Worm (Caenorhabditis elegans) whole organism, dauer: ENCODE data around the gene Y54F10AR.2.
"Not testable (repeated sequence)": the region's sequence is repeated elsewhere in the genome, so short reads cannot be mapped to it uniquely, and the experiment has no call there.

Experiments used
- unc-62 ChIP-seq: sonication (generic microtip); optimal IDR thresholded peaks from 2 replicates; lab custom pipeline; 2017; ENCODE audit warnings: missing biosample characterization, missing genetic modification reagents, missing genetic modification characterization

The Y54F10AR.2 gene

DNA sequence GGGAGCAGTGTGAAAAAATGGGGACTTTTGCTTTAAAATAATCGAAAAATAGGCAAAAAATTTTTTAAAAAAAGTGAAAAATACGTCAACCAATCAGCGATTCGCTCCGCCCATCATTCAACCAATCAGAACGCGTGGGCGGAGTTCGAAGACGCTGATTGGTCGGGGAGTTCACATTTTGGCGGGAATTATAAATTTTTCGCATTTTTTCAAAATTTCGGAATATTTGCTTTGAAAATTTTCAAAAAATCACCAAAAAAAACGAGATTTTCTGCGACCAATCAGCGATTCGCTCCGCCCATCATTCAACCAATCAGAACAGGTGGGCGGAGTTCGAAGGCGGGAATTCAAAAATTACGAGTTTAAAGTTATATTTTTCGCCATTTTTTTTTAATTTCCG, 1.1 kb upstream of the Y54F10AR.2 start:
- no peak for TF ChIP-seq unc-62 (GFP tag; lab: Kevin White, UChicago)

DNA sequence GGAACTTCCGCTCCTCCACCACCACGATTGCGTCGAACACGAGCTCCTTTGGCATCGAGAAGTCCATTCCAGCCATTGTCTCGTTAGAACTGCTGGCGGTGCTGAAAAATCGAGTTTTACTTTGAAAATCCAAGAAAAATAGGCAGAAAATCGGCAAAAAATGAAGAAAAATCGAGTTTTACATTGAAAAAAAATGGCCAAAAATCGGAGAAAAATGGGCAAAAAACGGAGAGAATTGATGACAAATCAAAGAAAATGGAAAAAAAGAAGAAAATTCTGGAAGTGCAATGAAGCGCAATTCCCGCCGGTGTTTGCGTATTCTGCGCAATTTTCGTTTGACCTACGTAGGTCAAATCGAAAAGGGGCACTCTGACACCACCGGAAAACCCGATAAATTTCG, 7.5 kb downstream of the Y54F10AR.2 start, which contains the start of gene Y54F10AM.11:
Y54F10AM.11 (minus strand) TSS at position 101 of the 400 bp plus-strand sequence.
- TF ChIP-seq unc-62 (GFP tag; lab: Kevin White, UChicago): not testable (repeated sequence)

DNA sequence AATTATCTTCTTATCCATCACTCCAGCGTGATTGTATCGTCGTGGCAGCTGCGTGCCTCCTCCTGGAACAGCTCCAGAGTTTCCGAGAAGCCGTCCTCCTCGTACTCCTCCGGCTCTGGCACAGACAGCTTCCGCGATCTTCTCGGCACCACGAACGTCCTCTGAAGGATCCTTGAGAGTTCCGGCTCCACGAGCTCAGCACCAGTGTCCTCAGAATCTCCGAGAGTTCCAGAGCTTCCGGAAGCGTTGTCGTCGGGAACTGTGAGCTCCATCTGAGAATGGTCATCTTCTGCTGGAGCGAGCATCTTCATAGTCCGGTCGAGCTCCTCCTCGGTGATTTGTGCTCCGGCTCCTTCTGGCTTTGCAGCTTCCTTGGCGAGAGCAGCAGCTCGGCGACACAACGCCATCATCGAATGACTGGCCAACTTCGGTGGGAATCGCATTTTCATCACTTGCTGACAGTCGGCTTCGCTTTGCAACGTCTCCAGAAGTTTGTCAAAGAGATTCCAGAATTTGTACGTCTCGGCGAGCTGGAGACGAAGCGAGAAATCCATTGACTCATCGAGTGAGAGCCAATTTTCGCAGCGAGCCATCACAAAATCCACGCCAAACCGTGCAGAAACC, 8.2 kb downstream of the Y54F10AR.2 start:
- TF ChIP-seq unc-62 (GFP tag; lab: Kevin White, UChicago): no peak

DNA sequence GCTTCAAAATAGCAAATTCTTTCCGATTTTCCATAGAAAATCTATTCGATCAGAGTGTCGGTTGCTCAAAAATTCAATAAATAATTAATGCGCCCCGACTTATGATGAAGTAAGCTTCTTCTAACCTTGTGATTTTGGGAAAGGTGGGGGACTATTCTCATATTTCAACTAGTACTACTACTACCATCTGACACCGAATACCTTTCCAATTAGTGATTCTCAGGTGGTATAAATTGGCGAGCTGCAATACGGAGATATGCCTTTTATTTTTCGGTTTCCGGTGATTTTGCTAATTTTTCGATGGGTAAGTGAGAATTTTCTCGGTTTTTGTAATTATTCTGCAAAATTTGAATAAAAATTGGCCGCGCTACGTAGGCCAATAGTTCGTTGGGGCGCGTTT, 9.9 kb downstream of the Y54F10AR.2 start, which contains the start of gene nhr-239:
nhr-239 (plus strand) TSS at position 301 of the 400 bp plus-strand sequence.
- no peak for TF ChIP-seq unc-62 (GFP tag; lab: Kevin White, UChicago)

ce11 chrIII:2560763-2561162, 10.6 kb downstream of the Y54F10AR.2 start:
- TF ChIP-seq unc-62 (GFP tag; lab: Kevin White, UChicago): no peak

- TF ChIP-seq unc-62 (GFP tag; lab: Kevin White, UChicago): no peak
Measured at ce11 chrIII:2553579-2553978, 17.8 kb downstream of the Y54F10AR.2 start.

DNA sequence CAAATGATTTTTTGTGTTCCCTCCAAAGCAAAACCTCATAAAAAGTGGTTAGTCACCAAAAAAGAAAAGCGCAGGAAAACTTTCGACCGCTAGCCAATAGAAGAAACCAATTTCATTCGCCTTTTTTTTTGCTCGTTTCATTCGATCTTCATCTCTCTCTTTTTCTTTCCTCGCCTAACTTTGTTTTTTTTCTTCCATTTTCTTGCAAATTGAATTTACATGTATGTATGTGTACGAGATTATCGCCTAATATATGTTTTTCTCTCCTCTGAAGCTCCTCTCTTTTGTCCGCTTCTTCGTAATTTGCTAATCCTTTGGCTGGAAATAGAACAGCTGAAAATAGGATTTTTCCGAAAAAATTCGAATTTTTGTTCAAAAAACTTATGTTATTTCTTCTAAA, 19.0 kb downstream of the Y54F10AR.2 start:
- TF ChIP-seq unc-62 (GFP tag; lab: Kevin White, UChicago): no peak

- no peak for TF ChIP-seq unc-62 (GFP tag; lab: Kevin White, UChicago)
Measured at ce11 chrIII:2551981-2552380, 19.4 kb downstream of the Y54F10AR.2 start.

DNA sequence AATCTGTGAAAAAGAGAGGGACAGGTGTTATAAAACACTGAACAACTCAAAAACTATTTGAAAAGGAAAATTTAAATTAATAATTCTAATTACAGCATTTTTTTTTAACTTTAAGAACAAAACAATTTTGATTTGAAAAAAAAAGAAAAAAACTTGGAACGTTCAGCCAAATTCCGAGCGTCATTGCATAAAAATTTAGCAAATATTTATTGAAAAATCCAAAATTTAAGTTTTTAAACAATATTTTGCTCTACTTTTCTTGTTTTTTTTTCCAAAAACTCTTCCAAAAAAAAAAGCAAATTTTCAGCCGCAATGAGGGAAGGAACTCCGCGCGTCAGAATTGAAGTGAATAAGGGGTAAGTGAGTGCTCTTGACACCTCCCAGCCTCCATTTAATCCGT, 21.7 kb downstream of the Y54F10AR.2 start, which contains the start of gene feh-1:
feh-1 (plus strand) TSS at position 301 of the 400 bp plus-strand sequence.
- no peak for TF ChIP-seq unc-62 (GFP tag; lab: Kevin White, UChicago)

ce11 chrIII:2546298-2546697, 25.0 kb downstream of the Y54F10AR.2 start:
- no peak for TF ChIP-seq unc-62 (GFP tag; lab: Kevin White, UChicago)

- no peak for TF ChIP-seq unc-62 (GFP tag; lab: Kevin White, UChicago)
Measured at ce11 chrIII:2540520-2540919, 30.8 kb downstream of the Y54F10AR.2 start.

DNA sequence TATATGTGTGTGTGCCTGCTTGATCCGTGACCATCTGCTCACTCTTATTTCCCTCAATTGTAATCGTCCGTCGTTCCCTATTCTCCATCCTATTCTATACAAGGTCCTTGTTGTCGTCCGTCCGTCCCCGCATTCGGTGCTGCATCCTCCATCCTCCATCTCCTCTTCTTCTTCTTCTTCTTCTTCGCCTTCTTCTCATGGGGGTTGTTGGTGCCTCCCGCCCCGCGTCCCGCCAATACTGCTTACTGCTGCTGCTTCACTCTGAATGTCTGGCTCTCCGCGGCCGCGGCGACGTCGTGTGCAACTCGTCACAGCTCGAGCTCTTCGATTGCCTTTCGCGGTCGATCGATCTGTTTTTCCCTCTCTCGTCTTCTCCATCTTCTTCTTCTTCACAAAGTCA, 36.2 kb downstream of the Y54F10AR.2 start:
- no peak for TF ChIP-seq unc-62 (GFP tag; lab: Kevin White, UChicago)

ce11 chrIII:2532716-2533115, 38.6 kb downstream of the Y54F10AR.2 start:
- no peak for TF ChIP-seq unc-62 (GFP tag; lab: Kevin White, UChicago)

DNA sequence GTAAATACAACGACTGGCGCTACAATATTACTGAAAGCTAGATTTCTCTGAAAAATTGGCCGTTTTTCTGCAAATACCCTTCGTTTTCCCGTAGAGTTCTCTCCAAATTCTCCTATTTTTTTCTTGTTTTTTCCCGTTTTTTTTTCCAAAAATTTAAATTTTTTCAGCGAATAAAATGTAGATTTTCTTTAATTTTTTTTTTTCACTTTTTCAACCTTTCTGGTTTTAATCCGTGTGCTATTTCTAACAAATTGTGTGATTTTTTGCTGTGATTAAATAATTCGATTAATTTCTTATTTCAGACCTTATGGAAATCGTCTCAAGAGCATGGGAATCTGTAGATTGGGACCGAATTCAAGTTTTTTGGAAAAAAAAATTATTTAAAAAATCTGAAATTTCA, 41.0 kb downstream of the Y54F10AR.2 start, which contains the start of gene cone-1:
cone-1 (plus strand) TSS at position 301 of the 400 bp plus-strand sequence.
- no peak for TF ChIP-seq unc-62 (GFP tag; lab: Kevin White, UChicago)

- no peak for TF ChIP-seq unc-62 (GFP tag; lab: Kevin White, UChicago)
Measured at ce11 chrIII:2528621-2529113, 42.7 kb downstream of the Y54F10AR.2 start, which contains the start of the genes Y54F10AM.15, rbc-2 and ndua-8. TSS of gene Y54F10AM.15 (minus strand) at chrIII:2528679. TSS of gene rbc-2 (minus strand) at chrIII:2528689. TSS of gene ndua-8 (plus strand) at chrIII:2529063.
